Fruit fly (Drosophila melanogaster) whole organism, pupa: ENCODE measurements around the gene EMC5.

ENCODE experiments used
- CG12605 ChIP-seq: fragments of 200-800 bp; sonication (Bioruptor generic); IDR thresholded peaks from 2 replicates; pipeline ENCODE4 v1.3.6; 2022; ENCODE audit warnings: missing biosample characterization, missing genetic modification characterization
- CG14655 ChIP-seq: fragments of 200-800 bp; sonication (Bioruptor generic); optimal IDR thresholded peaks from 3 replicates; lab custom pipeline; 2017; ENCODE audit warnings: mild to moderate bottlenecking, missing biosample characterization, missing genetic modification reagents, missing genetic modification characterization
- CG4496 ChIP-seq: fragments of 200-800 bp; sonication (Bioruptor generic); IDR thresholded peaks from 3 replicates; pipeline ENCODE4 v1.3.6; 2022; ENCODE audit warnings: missing biosample characterization, missing genetic modification characterization
- EcR ChIP-seq: fragments of 200-800 bp; sonication (Bioruptor generic); optimal IDR thresholded peaks from 3 replicates; lab custom pipeline; 2019; ENCODE audit warnings: missing biosample characterization, missing genetic modification characterization, mild to moderate bottlenecking, moderate library complexity, missing genetic modification reagents
- Pif1A ChIP-seq: fragments of 200-800 bp; sonication (Bioruptor generic); optimal IDR thresholded peaks from 3 replicates; lab custom pipeline; 2016; ENCODE audit warnings: missing biosample characterization, missing genetic modification characterization
- Snoo ChIP-seq: fragments of 200-800 bp; sonication (Bioruptor generic); optimal IDR thresholded peaks from 3 replicates; lab custom pipeline; 2017; ENCODE audit warnings: missing biosample characterization, mild to moderate bottlenecking, missing genetic modification characterization, inconsistent platforms
- rn ChIP-seq: fragments of 200-800 bp; sonication (Bioruptor generic); IDR thresholded peaks from 2 replicates; pipeline ENCODE4 v1.3.6; 2022; ENCODE audit warnings: missing biosample characterization, missing genetic modification characterization

DNA sequence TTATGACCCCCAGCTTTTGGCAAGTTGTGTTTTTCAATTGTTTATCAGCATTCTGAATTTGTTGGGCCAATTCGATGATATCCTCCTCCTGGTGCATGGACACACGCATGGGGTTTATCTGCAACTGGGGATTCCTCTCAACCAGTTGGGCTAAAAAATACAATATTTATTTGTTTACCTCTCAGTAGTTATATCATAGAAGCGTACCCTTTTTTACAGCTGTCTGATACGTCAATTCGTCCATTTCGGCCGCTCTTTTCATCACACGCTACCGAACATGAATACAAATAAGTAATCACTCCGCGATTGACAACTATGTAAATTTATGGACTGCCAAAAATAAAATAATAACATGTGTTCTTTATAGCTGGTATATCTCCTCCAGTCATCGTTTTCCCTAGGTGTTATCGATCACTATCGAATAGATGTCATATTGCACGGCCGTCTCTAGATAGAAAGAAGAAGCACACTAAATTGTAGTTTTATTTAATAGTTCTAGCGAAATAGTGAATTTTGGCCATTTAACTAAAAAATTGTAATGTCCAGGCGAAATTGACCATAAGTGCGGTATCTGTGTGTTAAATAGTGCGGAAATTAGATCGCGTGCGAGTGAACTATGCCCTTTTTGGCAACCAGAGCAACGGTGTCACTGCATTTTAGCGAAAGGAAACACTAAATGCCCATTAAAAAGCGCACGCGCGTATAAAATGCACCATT is 46.9 kb downstream of the EMC5 start, which contains the start of the genes mib2 and CG31800:
- TF ChIP-seq EcR (GFP tag; lab: Kevin White, UChicago) (no peak), Snoo (tag; lab: Kevin White, UChicago) (no peak), CG14655 (no peak), CG4496 (GFP tag; lab: Robert Waterston, UW) (no peak), CG12605 (GFP tag; lab: Robert Waterston, UW) (no peak), rn (GFP tag; lab: Robert Waterston, UW) (no peak), Pif1A (GFP tag; lab: Kevin White, UChicago) (no peak)
